Worm (Caenorhabditis elegans) whole organism, midembryonic: ENCODE data around the gene acdh-8.

Experiments
- cog-1 ChIP-seq: sonication (generic microtip); optimal IDR thresholded peaks from 2 replicates; lab custom pipeline; 2016; ENCODE audit warnings: missing genetic modification characterization, missing compliant biosample characterization
- flt-1 ChIP-seq: fragments of 200-800 bp; sonication (Bioruptor generic); IDR thresholded peaks from 2 replicates; pipeline ENCODE4 v1.3.6; 2022; ENCODE audit warnings: missing genetic modification characterization, missing compliant biosample characterization
- ztf-23 ChIP-seq: fragments of 200-800 bp; sonication (Bioruptor generic); IDR thresholded peaks from 2 replicates; pipeline ENCODE4 v1.3.6; 2022; ENCODE audit warnings: missing genetic modification reagents, missing genetic modification characterization, missing compliant biosample characterization
- ztf-29 ChIP-seq: fragments of 200-800 bp; sonication (Bioruptor generic); IDR thresholded peaks from 2 replicates; pipeline ENCODE4 v1.3.6; 2022; ENCODE audit warnings: missing genetic modification reagents, missing genetic modification characterization, missing compliant biosample characterization

DNA sequence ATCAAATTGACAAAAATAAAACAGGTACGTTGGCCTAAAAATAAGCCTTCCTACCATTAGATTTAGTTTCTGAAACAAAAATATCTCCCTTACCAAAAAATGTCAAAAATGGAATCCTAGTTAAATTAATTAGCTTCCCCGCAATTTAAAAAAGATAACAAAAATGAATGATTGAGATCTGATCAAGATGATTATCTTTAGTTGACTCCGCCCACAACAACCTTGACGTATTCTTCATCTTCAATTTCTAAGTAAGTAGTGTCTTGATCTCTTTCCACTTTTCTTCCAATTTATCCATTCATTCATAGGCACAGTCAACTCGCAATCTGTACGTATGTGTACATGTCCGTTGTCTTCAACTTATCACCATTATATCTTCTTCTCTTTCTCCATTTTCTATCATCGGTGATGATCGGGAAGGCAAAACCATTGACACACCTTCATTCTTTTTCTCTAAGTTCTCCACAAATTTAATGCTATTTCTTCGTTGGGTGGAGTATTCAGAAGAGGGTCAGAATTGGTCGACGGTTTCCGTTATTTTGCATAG lies 25.9 kb upstream of the acdh-8 start:
- TF ChIP-seq cog-1: no peak
- TF ChIP-seq flt-1 (GFP tag; lab: Robert Waterston, UW): no peak
- TF ChIP-seq ztf-23: no peak
- TF ChIP-seq ztf-29 (GFP tag; lab: Robert Waterston, UW): no peak
